Worm (Caenorhabditis elegans) whole organism, L4 larva: ENCODE measurements around the gene irld-28.

Experiments used
- R02D3.7 ChIP-seq: fragments of 150-350 bp; sonication (generic microtip); optimal IDR thresholded peaks from 3 replicates; lab custom pipeline; 2014; ENCODE audit warnings: missing biosample characterization, missing genetic modification characterization
- T26A8.4 ChIP-seq: fragments of 200-800 bp; sonication (Bioruptor generic); IDR thresholded peaks from 2 replicates; pipeline ENCODE4 v1.3.6; 2022; ENCODE audit warnings: missing genetic modification characterization, missing compliant biosample characterization
- Y105C5A.15 ChIP-seq: fragments of 200-800 bp; sonication (Bioruptor generic); IDR thresholded peaks from 2 replicates; pipeline ENCODE4 v1.3.6; 2022; ENCODE audit warnings: missing genetic modification characterization, missing compliant biosample characterization
- ZK546.5 ChIP-seq, 2 experiments: sonication (generic microtip); optimal IDR thresholded peaks; 2 replicates each; lab custom pipeline; 2017; ENCODE audit warnings: missing biosample characterization in 2 of 2, missing genetic modification characterization in 2 of 2
- aha-1 ChIP-seq: fragments of 150-350 bp; peaks from one replicate; lab custom pipeline; 2014; ENCODE audit warnings: missing biosample characterization, missing genetic modification characterization
- aly-2 ChIP-seq: sonication (generic microtip); optimal IDR thresholded peaks from 2 replicates; lab custom pipeline; 2018; ENCODE audit warnings: missing biosample characterization, missing genetic modification characterization
- arid-1 ChIP-seq: fragments of 200-800 bp; sonication (Bioruptor generic); conservative IDR thresholded peaks from 2 replicates; pipeline ENCODE4 v1.3.6; 2022; ENCODE audit warnings: missing genetic modification reagents, missing genetic modification characterization, missing compliant biosample characterization
- daf-8 ChIP-seq: fragments of 200-800 bp; sonication (Bioruptor generic); IDR thresholded peaks from 2 replicates; pipeline ENCODE4 v1.3.6; 2022; ENCODE audit warnings: missing genetic modification characterization, missing compliant biosample characterization
- egl-27 ChIP-seq: sonication (generic microtip); optimal IDR thresholded peaks from 3 replicates; lab custom pipeline; 2017; ENCODE audit warnings: missing biosample characterization, missing genetic modification reagents, missing genetic modification characterization
- fkh-10 ChIP-seq: fragments of 150-350 bp; optimal IDR thresholded peaks from 2 replicates; lab custom pipeline; 2014; ENCODE audit warnings: missing biosample characterization, missing genetic modification reagents, missing genetic modification characterization
- gei-8 ChIP-seq: fragments of 200-800 bp; sonication (Bioruptor generic); optimal IDR thresholded peaks from 2 replicates; lab custom pipeline; 2018; ENCODE audit warnings: mild to moderate bottlenecking, missing genetic modification characterization, missing compliant biosample characterization
- hlh-11 ChIP-seq: fragments of 200-800 bp; sonication (Bioruptor generic); optimal IDR thresholded peaks from 2 replicates; lab custom pipeline; 2018; ENCODE audit warnings: mild to moderate bottlenecking, missing genetic modification characterization, missing compliant biosample characterization
- hlh-30 ChIP-seq: sonication (generic microtip); optimal IDR thresholded peaks from 2 replicates; lab custom pipeline; 2017; ENCODE audit warnings: antibody characterized with exemption, mild to moderate bottlenecking, missing genetic modification characterization, missing compliant biosample characterization; ENCODE audit not compliant: insufficient read depth
- lim-7 ChIP-seq: fragments of 200-800 bp; sonication (Bioruptor generic); IDR thresholded peaks from 2 replicates; pipeline ENCODE4 v1.3.6; 2022; ENCODE audit warnings: missing genetic modification characterization, missing compliant biosample characterization
- lin-13 ChIP-seq: fragments of 150-350 bp; optimal IDR thresholded peaks from 2 replicates; lab custom pipeline; 2014; ENCODE audit warnings: missing biosample characterization, missing genetic modification reagents, missing genetic modification characterization
- lin-15B ChIP-seq: fragments of 150-350 bp; sonication (generic microtip); optimal IDR thresholded peaks from 3 replicates; lab custom pipeline; 2014; ENCODE audit warnings: missing biosample characterization, missing genetic modification characterization
- lin-39 ChIP-seq: fragments of 150-350 bp; optimal IDR thresholded peaks from 2 replicates; lab custom pipeline; 2014; ENCODE audit warnings: missing biosample characterization, missing genetic modification reagents, missing genetic modification characterization
- madf-5 ChIP-seq, 2 experiments: fragments of 200-800 bp; sonication (Bioruptor generic); IDR thresholded peaks; 2 replicates each; pipeline ENCODE4 v1.3.6; 2022; ENCODE audit warnings: missing compliant biosample characterization in 2 of 2, missing genetic modification characterization in 2 of 2
- mxl-2 ChIP-seq: fragments of 200-800 bp; sonication (Bioruptor generic); conservative IDR thresholded peaks from 2 replicates; pipeline ENCODE4 v1.3.6; 2022; ENCODE audit warnings: missing genetic modification reagents, missing genetic modification characterization, missing compliant biosample characterization
- mxl-3 ChIP-seq: fragments of 200-800 bp; sonication (Bioruptor generic); optimal IDR thresholded peaks from 2 replicates; lab custom pipeline; 2018; ENCODE audit warnings: mild to moderate bottlenecking, missing genetic modification characterization, missing compliant biosample characterization
- nhr-11 ChIP-seq: fragments of 150-350 bp; optimal IDR thresholded peaks from 2 replicates; lab custom pipeline; 2014; ENCODE audit warnings: missing biosample characterization, missing genetic modification characterization
- nhr-237 ChIP-seq: sonication (generic microtip); optimal IDR thresholded peaks from 2 replicates; lab custom pipeline; 2017; ENCODE audit warnings: missing biosample characterization, missing genetic modification characterization
- nhr-42 ChIP-seq: fragments of 200-800 bp; sonication (Bioruptor generic); IDR thresholded peaks from 2 replicates; pipeline ENCODE4 v1.3.6; 2022; ENCODE audit warnings: missing genetic modification characterization, missing compliant biosample characterization
- nhr-76 ChIP-seq: fragments of 150-350 bp; optimal IDR thresholded peaks from 2 replicates; lab custom pipeline; 2014; ENCODE audit warnings: missing biosample characterization, missing genetic modification characterization
- php-3 ChIP-seq: fragments of 200-800 bp; sonication (Bioruptor generic); IDR thresholded peaks from 2 replicates; pipeline ENCODE4 v1.3.6; 2022; ENCODE audit warnings: missing genetic modification reagents, missing genetic modification characterization, missing compliant biosample characterization
- pqm-1 ChIP-seq: sonication (generic microtip); optimal IDR thresholded peaks from 2 replicates; lab custom pipeline; 2017; ENCODE audit warnings: missing biosample characterization, missing genetic modification characterization
- set-16 ChIP-seq: fragments of 200-800 bp; sonication (Bioruptor generic); IDR thresholded peaks from 2 replicates; pipeline ENCODE4 v1.3.6; 2022; ENCODE audit warnings: missing genetic modification reagents, missing genetic modification characterization, missing compliant biosample characterization
- snpc-4 ChIP-seq: fragments of 150-350 bp; optimal IDR thresholded peaks from 2 replicates; lab custom pipeline; 2014; ENCODE audit warnings: missing biosample characterization, missing genetic modification characterization
- tag-97 ChIP-seq: fragments of 200-800 bp; sonication (Bioruptor generic); IDR thresholded peaks from 2 replicates; pipeline ENCODE4 v1.3.6; 2022; ENCODE audit warnings: missing genetic modification characterization, missing compliant biosample characterization
- tra-1 ChIP-seq: fragments of 200-800 bp; sonication (Bioruptor generic); IDR thresholded peaks from 2 replicates; pipeline ENCODE4 v1.3.6; 2022; ENCODE audit warnings: missing genetic modification reagents, missing genetic modification characterization, missing compliant biosample characterization
- unc-62 ChIP-seq, 3 experiments: fragments of 150-350 bp in 1 of 3; sonication (generic microtip); optimal IDR thresholded peaks in 2 of 3; peaks in 1 of 3; 1 replicate in 1 of 3; 2 replicates in 2 of 3; lab custom pipeline; 2014 to 2017; ENCODE audit warnings: missing biosample characterization in 3 of 3, missing genetic modification characterization in 3 of 3, missing genetic modification reagents in 3 of 3, missing genotype in 1 of 3
- zfp-2 ChIP-seq: sonication (generic microtip); optimal IDR thresholded peaks from 2 replicates; lab custom pipeline; 2016; ENCODE audit warnings: mild to moderate bottlenecking, missing genetic modification characterization, missing compliant biosample characterization
- zfp-3 ChIP-seq: fragments of 200-800 bp; sonication (Bioruptor generic); conservative IDR thresholded peaks from 2 replicates; pipeline ENCODE4 v1.3.6; 2022; ENCODE audit warnings: missing genetic modification reagents, missing genetic modification characterization, missing compliant biosample characterization
- zip-11 ChIP-seq: fragments of 200-800 bp; sonication (Bioruptor generic); IDR thresholded peaks from 2 replicates; pipeline ENCODE4 v1.3.6; 2022; ENCODE audit warnings: missing genetic modification characterization, missing compliant biosample characterization

The irld-28 gene

ce11 chrV:2308246-2308645 is 27.8 kb downstream of the irld-28 start (continued):
- no peak for TF ChIP-seq zfp-2
- TF ChIP-seq nhr-42 (GFP tag; lab: Robert Waterston, UW), result no peak
- peak in 1 of 2 experiments; percentile 22 for TF ChIP-seq unc-62 (GFP tag; optimal IDR thresholded peaks at IDR 0.05 in 1 of 2; lab: Kevin White, UChicago)
- no peak for TF ChIP-seq unc-62 (tag; optimal IDR thresholded peaks at IDR 0.05; lab: Kevin White, UChicago)
- TF ChIP-seq nhr-237 (tag; lab: Kevin White, UChicago), result no peak
- peak; percentile 87 for TF ChIP-seq tra-1 (GFP tag; lab: Robert Waterston, UW)
- peak; percentile 79 for TF ChIP-seq hlh-11 (tag; lab: Kevin White, UChicago)
- no peak for TF ChIP-seq lin-39
- peak; percentile 94 for TF ChIP-seq pqm-1
- no peak for TF ChIP-seq set-16 (GFP tag; lab: Robert Waterston, UW)
- no peak for TF ChIP-seq aly-2 (tag; lab: Kevin White, UChicago)
- peak; percentile 15 for TF ChIP-seq mxl-3 (GFP tag; lab: Kevin White, UChicago)
- TF ChIP-seq Y105C5A.15 (GFP tag; lab: Robert Waterston, UW), result no peak
- no peak for TF ChIP-seq gei-8 (GFP tag; lab: Kevin White, UChicago)
- TF ChIP-seq nhr-76 (tag; lab: Kevin White, UChicago), result no peak
- TF ChIP-seq tag-97 (GFP tag; lab: Robert Waterston, UW), result no peak

- peak; percentile 83 for TF ChIP-seq aha-1 (tag; lab: Kevin White, UChicago)
- TF ChIP-seq egl-27, result no peak
Observed at ce11 chrV:2306383-2306782, 29.7 kb downstream of the irld-28 start.

- TF ChIP-seq ZK546.5 (tag; optimal IDR thresholded peaks at IDR 0.05; lab: Kevin White, UChicago), result no peak
- no peak for TF ChIP-seq mxl-2
- TF ChIP-seq gei-8 (GFP tag; lab: Kevin White, UChicago), result no peak
- TF ChIP-seq aly-2 (tag; lab: Kevin White, UChicago), result no peak
- TF ChIP-seq fkh-10, result no peak
- TF ChIP-seq lin-15B, result no peak
- TF ChIP-seq zfp-2, result no peak
- TF ChIP-seq set-16 (GFP tag; lab: Robert Waterston, UW), result no peak
Observed at ce11 chrV:2303775-2304174, 32.3 kb downstream of the irld-28 start, which contains the start of gene irld-15. Gene irld-15, minus strand, starts transcription at chrV:2303875.

ce11 chrV:2300905-2301304 is 35.1 kb downstream of the irld-28 start, which contains the start of gene Y19D10B.8:
Gene Y19D10B.8, minus strand, starts transcription at chrV:2301005.
- no peak for TF ChIP-seq nhr-11 (tag; lab: Kevin White, UChicago)
- no peak for TF ChIP-seq php-3 (GFP tag; lab: Robert Waterston, UW)
- no peak for TF ChIP-seq madf-5 (GFP tag; IDR thresholded peaks at IDR 0.05; lab: Robert Waterston, UW)
- TF ChIP-seq snpc-4 (tag; lab: Kevin White, UChicago), result no peak
- no peak for TF ChIP-seq mxl-2
- TF ChIP-seq lin-15B, result no peak
- TF ChIP-seq tag-97 (GFP tag; lab: Robert Waterston, UW), result no peak
- no peak for TF ChIP-seq R02D3.7
- no peak for TF ChIP-seq arid-1 (GFP tag; lab: Robert Waterston, UW)
- TF ChIP-seq aly-2 (tag; lab: Kevin White, UChicago), result no peak
- TF ChIP-seq tra-1 (GFP tag; lab: Robert Waterston, UW), result no peak
- no peak for TF ChIP-seq daf-8 (GFP tag; lab: Robert Waterston, UW)
- no peak for TF ChIP-seq hlh-30
- no peak for TF ChIP-seq T26A8.4
- no peak for TF ChIP-seq nhr-42 (GFP tag; lab: Robert Waterston, UW)
- no peak for TF ChIP-seq lim-7 (GFP tag; lab: Robert Waterston, UW)
- TF ChIP-seq lin-13 (GFP tag; lab: Kevin White, UChicago), result no peak
- no peak for TF ChIP-seq zfp-3 (GFP tag; lab: Robert Waterston, UW)

- TF ChIP-seq zip-11 (GFP tag; lab: Robert Waterston, UW) (no peak), pqm-1 (peak; percentile 13), zfp-2 (no peak)
- TF ChIP-seq, all 104 proteins: peak for 1
Observed at ce11 chrV:2294577-2294976, 41.5 kb downstream of the irld-28 start, which contains the start of gene nhr-226. Gene nhr-226, plus strand, starts transcription at chrV:2294877.
